Worm (Caenorhabditis elegans) whole organism, L1 larva: Measurements from ENCODE around the gene pst-1.

Experiments
- C04F5.9 ChIP-seq: sonication (generic microtip); optimal IDR thresholded peaks from 2 replicates; lab custom pipeline; 2016; ENCODE audit warnings: missing genetic modification characterization, missing compliant biosample characterization
- C16A3.4 ChIP-seq: fragments of 150-350 bp; optimal IDR thresholded peaks from 2 replicates; lab custom pipeline; 2014; ENCODE audit warnings: missing biosample characterization, missing genetic modification characterization
- C34B4.2 ChIP-seq: sonication (generic microtip); optimal IDR thresholded peaks from 2 replicates; lab custom pipeline; 2017; ENCODE audit warnings: mild to moderate bottlenecking, missing genetic modification characterization, missing compliant biosample characterization
- F16B12.6 ChIP-seq: fragments of 150-350 bp; optimal IDR thresholded peaks from 2 replicates; lab custom pipeline; 2014; ENCODE audit warnings: missing biosample characterization, missing genetic modification characterization
- Y116A8C.19 ChIP-seq: sonication (generic microtip); optimal IDR thresholded peaks from 2 replicates; lab custom pipeline; 2016; ENCODE audit warnings: missing compliant biosample characterization, missing genetic modification characterization, borderline replicate concordance
- aha-1 ChIP-seq: fragments of 150-350 bp; optimal IDR thresholded peaks from 2 replicates; lab custom pipeline; 2014; ENCODE audit warnings: missing biosample characterization, missing genetic modification characterization
- aly-2 ChIP-seq: fragments of 150-350 bp; optimal IDR thresholded peaks from 2 replicates; lab custom pipeline; 2014; ENCODE audit warnings: missing biosample characterization, missing genetic modification characterization
- ama-1 ChIP-seq: fragments of 150-350 bp; optimal IDR thresholded peaks from 2 replicates; lab custom pipeline; 2014
- blmp-1 ChIP-seq: fragments of 150-350 bp; optimal IDR thresholded peaks from 2 replicates; lab custom pipeline; 2014; ENCODE audit warnings: missing biosample characterization, missing genetic modification characterization
- ceh-8 ChIP-seq: fragments of 200-800 bp; sonication (Bioruptor generic); optimal IDR thresholded peaks from 2 replicates; lab custom pipeline; 2018; ENCODE audit warnings: mild to moderate bottlenecking, missing genetic modification characterization, moderate library complexity, missing compliant biosample characterization
- ceh-82 ChIP-seq, 3 experiments: fragments of 150-350 bp in 1 of 3; sonication (generic microtip) in 2 of 3; optimal IDR thresholded peaks; 2 replicates each; lab custom pipeline; 2014 to 2017; ENCODE audit warnings: missing biosample characterization in 3 of 3, missing genetic modification characterization in 3 of 3
- ceh-88 ChIP-seq: fragments of 200-800 bp; sonication (Bioruptor generic); IDR thresholded peaks from 2 replicates; pipeline ENCODE4 v1.3.6; 2022; ENCODE audit warnings: missing genetic modification characterization, missing compliant biosample characterization
- dpl-1 ChIP-seq, 3 experiments: fragments of 150-350 bp in 2 of 3; sonication (generic microtip) in 1 of 3; optimal IDR thresholded peaks; 2 replicates each; lab custom pipeline; 2014 to 2017; ENCODE audit warnings: missing biosample characterization in 3 of 3, missing genetic modification characterization in 3 of 3, missing genetic modification reagents in 3 of 3
- efl-1 ChIP-seq, 4 experiments: fragments of 150-350 bp; optimal IDR thresholded peaks in 3 of 4; peaks in 1 of 4; 1 replicate in 1 of 4; 2 replicates in 3 of 4; lab custom pipeline; 2014; ENCODE audit warnings: missing biosample characterization in 2 of 4, missing genetic modification characterization in 2 of 4, missing genetic modification reagents in 2 of 4
- efl-3 ChIP-seq: fragments of 200-800 bp; sonication (Bioruptor generic); optimal IDR thresholded peaks from 2 replicates; lab custom pipeline; 2018; ENCODE audit warnings: mild to moderate bottlenecking, missing genetic modification characterization, missing compliant biosample characterization
- egl-13 ChIP-seq: sonication (generic microtip); optimal IDR thresholded peaks from 2 replicates; lab custom pipeline; 2016; ENCODE audit warnings: missing genotype, missing genetic modification reagents, missing genetic modification characterization, missing compliant biosample characterization
- egl-27 ChIP-seq, 2 experiments: fragments of 150-350 bp in 1 of 2; sonication (generic microtip); optimal IDR thresholded peaks; 3 replicates each; lab custom pipeline; 2017 to 2018; ENCODE audit warnings: missing biosample characterization in 2 of 2, missing genetic modification characterization in 2 of 2, missing genetic modification reagents in 2 of 2
- ets-5 ChIP-seq: fragments of 200-800 bp; sonication (Bioruptor generic); IDR thresholded peaks from 2 replicates; pipeline ENCODE4 v1.3.6; 2022; ENCODE audit warnings: missing genetic modification characterization, missing compliant biosample characterization
- fkh-10 ChIP-seq: sonication (generic microtip); optimal IDR thresholded peaks from 2 replicates; lab custom pipeline; 2017; ENCODE audit warnings: missing biosample characterization, missing genetic modification reagents, missing genetic modification characterization
- fkh-8 ChIP-seq: sonication (generic microtip); optimal IDR thresholded peaks from 2 replicates; lab custom pipeline; 2016; ENCODE audit warnings: mild to moderate bottlenecking, missing genetic modification characterization, missing compliant biosample characterization
- fos-1 ChIP-seq: fragments of 150-350 bp; optimal IDR thresholded peaks from 2 replicates; lab custom pipeline; 2014; ENCODE audit warnings: missing biosample characterization, missing genetic modification characterization
- grh-1 ChIP-seq: fragments of 200-800 bp; sonication (Bioruptor generic); IDR thresholded peaks from 2 replicates; pipeline ENCODE4 v1.3.6; 2022; ENCODE audit warnings: missing genetic modification reagents, missing genetic modification characterization, missing compliant biosample characterization
- hlh-17 ChIP-seq: fragments of 200-800 bp; sonication (Bioruptor generic); optimal IDR thresholded peaks from 2 replicates; lab custom pipeline; 2018; ENCODE audit warnings: missing genetic modification characterization, mild to moderate bottlenecking, missing compliant biosample characterization, moderate library complexity, borderline replicate concordance
- hlh-4 ChIP-seq: sonication (generic microtip); optimal IDR thresholded peaks from 2 replicates; lab custom pipeline; 2016; ENCODE audit warnings: mild to moderate bottlenecking, missing genetic modification characterization, missing compliant biosample characterization
- irx-1 ChIP-seq: sonication (generic microtip); optimal IDR thresholded peaks from 2 replicates; lab custom pipeline; 2016; ENCODE audit warnings: missing genetic modification characterization, missing compliant biosample characterization
- jun-1 ChIP-seq: fragments of 150-350 bp; optimal IDR thresholded peaks from 2 replicates; lab custom pipeline; 2014; ENCODE audit warnings: missing biosample characterization, missing genetic modification reagents, missing genetic modification characterization
- lin-15B ChIP-seq: fragments of 150-350 bp; sonication (generic microtip); optimal IDR thresholded peaks from 3 replicates; lab custom pipeline; 2014; ENCODE audit warnings: missing biosample characterization, missing genetic modification characterization
- lin-39 ChIP-seq: fragments of 150-350 bp; optimal IDR thresholded peaks from 2 replicates; lab custom pipeline; 2014; ENCODE audit warnings: missing biosample characterization, missing genetic modification reagents, missing genetic modification characterization
- lir-3 ChIP-seq: sonication (generic microtip); optimal IDR thresholded peaks from 2 replicates; lab custom pipeline; 2016; ENCODE audit warnings: mild to moderate bottlenecking, missing genetic modification characterization, moderate library complexity, missing compliant biosample characterization; ENCODE audit not compliant: poor library complexity
- mab-9 ChIP-seq: fragments of 200-800 bp; sonication (Bioruptor generic); IDR thresholded peaks from 2 replicates; pipeline ENCODE4 v1.3.6; 2022; ENCODE audit warnings: missing genetic modification reagents, missing genetic modification characterization, missing compliant biosample characterization
- mdl-1 ChIP-seq, 2 experiments: fragments of 150-350 bp; optimal IDR thresholded peaks; 2 replicates each; lab custom pipeline; 2014 to 2017; ENCODE audit warnings: missing biosample characterization in 2 of 2, missing genetic modification characterization in 2 of 2, inconsistent platforms in 1 of 2
- mep-1 ChIP-seq: fragments of 150-350 bp; optimal IDR thresholded peaks from 2 replicates; lab custom pipeline; 2014; ENCODE audit warnings: missing biosample characterization, missing genetic modification characterization
- nhr-11 ChIP-seq: fragments of 150-350 bp; optimal IDR thresholded peaks from 2 replicates; lab custom pipeline; 2014; ENCODE audit warnings: missing biosample characterization, missing genetic modification characterization
- nhr-20 ChIP-seq: sonication (generic microtip); optimal IDR thresholded peaks from 2 replicates; lab custom pipeline; 2016; ENCODE audit warnings: mild to moderate bottlenecking, missing genetic modification characterization, missing compliant biosample characterization
- nhr-237 ChIP-seq: fragments of 150-350 bp; optimal IDR thresholded peaks from 2 replicates; lab custom pipeline; 2014; ENCODE audit warnings: missing biosample characterization, missing genetic modification characterization
- nhr-28 ChIP-seq: fragments of 150-350 bp; optimal IDR thresholded peaks from 2 replicates; lab custom pipeline; 2014; ENCODE audit warnings: missing biosample characterization, missing genetic modification characterization
- nhr-71 ChIP-seq: sonication (generic microtip); optimal IDR thresholded peaks from 2 replicates; lab custom pipeline; 2016; ENCODE audit warnings: mild to moderate bottlenecking, missing genetic modification characterization, moderate library complexity, missing compliant biosample characterization
- nhr-77 ChIP-seq: fragments of 150-350 bp; optimal IDR thresholded peaks from 2 replicates; lab custom pipeline; 2014; ENCODE audit warnings: missing biosample characterization, missing genetic modification characterization
- nhr-84 ChIP-seq: sonication (generic microtip); optimal IDR thresholded peaks from 2 replicates; lab custom pipeline; 2017; ENCODE audit warnings: missing biosample characterization, missing genetic modification characterization
- nhr-85 ChIP-seq: sonication (generic microtip); peaks from one replicate; lab custom pipeline; 2016; ENCODE audit warnings: missing genetic modification characterization, inconsistent platforms, missing compliant biosample characterization
- nhr-90 ChIP-seq: sonication (generic microtip); optimal IDR thresholded peaks from 2 replicates; lab custom pipeline; 2016; ENCODE audit warnings: mild to moderate bottlenecking, missing genetic modification characterization, missing compliant biosample characterization; ENCODE audit not compliant: poor library complexity
- pqm-1 ChIP-seq: sonication (generic microtip); optimal IDR thresholded peaks from 3 replicates; lab custom pipeline; 2017; ENCODE audit warnings: missing biosample characterization, missing genetic modification characterization
- snu-23 ChIP-seq: sonication (generic microtip); optimal IDR thresholded peaks from 2 replicates; lab custom pipeline; 2016; ENCODE audit warnings: missing genetic modification characterization, missing compliant biosample characterization
- sox-4 ChIP-seq: sonication (generic microtip); optimal IDR thresholded peaks from 2 replicates; lab custom pipeline; 2016; ENCODE audit warnings: missing genetic modification characterization, missing compliant biosample characterization
- sup-37 ChIP-seq: fragments of 200-800 bp; sonication (Bioruptor generic); optimal IDR thresholded peaks from 2 replicates; lab custom pipeline; 2018; ENCODE audit warnings: mild to moderate bottlenecking, missing genetic modification characterization, missing compliant biosample characterization
- swsn-7 ChIP-seq: sonication (generic microtip); optimal IDR thresholded peaks from 2 replicates; lab custom pipeline; 2016; ENCODE audit warnings: missing genetic modification characterization, missing compliant biosample characterization
- tbx-2 ChIP-seq: sonication (generic microtip); optimal IDR thresholded peaks from 2 replicates; lab custom pipeline; 2016; ENCODE audit warnings: missing genetic modification characterization, missing compliant biosample characterization
- tlp-1 ChIP-seq: fragments of 150-350 bp; optimal IDR thresholded peaks from 2 replicates; lab custom pipeline; 2014; ENCODE audit warnings: missing biosample characterization, missing genetic modification characterization
- unc-62 ChIP-seq: fragments of 150-350 bp; optimal IDR thresholded peaks from 2 replicates; lab custom pipeline; 2014; ENCODE audit warnings: missing biosample characterization, missing genetic modification reagents, missing genetic modification characterization
- unc-86 ChIP-seq: sonication (generic microtip); optimal IDR thresholded peaks from 2 replicates; lab custom pipeline; 2016; ENCODE audit warnings: missing genetic modification characterization, missing compliant biosample characterization
- unc-98 ChIP-seq: fragments of 200-800 bp; sonication (Bioruptor generic); IDR thresholded peaks from 2 replicates; pipeline ENCODE4 v1.3.6; 2022; ENCODE audit warnings: missing genetic modification characterization, missing compliant biosample characterization
- vab-15 ChIP-seq: sonication (generic microtip); optimal IDR thresholded peaks from 2 replicates; lab custom pipeline; 2017; ENCODE audit warnings: missing genotype, mild to moderate bottlenecking, missing genetic modification characterization, missing compliant biosample characterization
- zag-1 ChIP-seq: fragments of 150-350 bp; optimal IDR thresholded peaks from 2 replicates; lab custom pipeline; 2014; ENCODE audit warnings: missing biosample characterization, missing genetic modification characterization

Gene pst-1

ce11 chrV:5917707-5918106 lies 25.6 kb upstream of the pst-1 start, which contains the start of gene lrpr-1 (continued):
- no peak for TF ChIP-seq egl-27 (tag; optimal IDR thresholded peaks at IDR 0.05; lab: Kevin White, UChicago)
- TF ChIP-seq grh-1: peak; percentile 88
- TF ChIP-seq fkh-8: peak; percentile 86
- no peak for TF ChIP-seq ama-1
- peak; percentile 56 for TF ChIP-seq lin-15B (tag; lab: Kevin White, UChicago)
- TF ChIP-seq sox-4 (tag; lab: Kevin White, UChicago): peak; percentile 98
- TF ChIP-seq unc-98 (GFP tag; lab: Robert Waterston, UW): peak; percentile 92
- TF ChIP-seq pqm-1 (tag; lab: Kevin White, UChicago): no peak
- TF ChIP-seq unc-86 (tag; lab: Kevin White, UChicago): peak; percentile 86
- TF ChIP-seq hlh-4: peak; percentile 71
- peak; percentile 45 for TF ChIP-seq nhr-237 (tag; lab: Kevin White, UChicago)
- TF ChIP-seq dpl-1 (GFP tag; optimal IDR thresholded peaks at IDR 0.05; lab: Kevin White, UChicago): peak; percentile 97 to 99 (median 98)
- peak; percentile 97 for TF ChIP-seq nhr-90 (tag; lab: Kevin White, UChicago)
- TF ChIP-seq egl-13: peak; percentile 96
- peak; percentile 77 for TF ChIP-seq ceh-8 (GFP tag; lab: Kevin White, UChicago)
- peak; percentile 59 for TF ChIP-seq fos-1 (tag; lab: Kevin White, UChicago)
- TF ChIP-seq snu-23 (GFP tag; lab: Kevin White, UChicago): peak; percentile 92
- TF ChIP-seq C04F5.9 (tag; lab: Kevin White, UChicago): peak; percentile 94
- peak; percentile 93 for TF ChIP-seq swsn-7 (tag; lab: Kevin White, UChicago)
- TF ChIP-seq fkh-10 (GFP tag; lab: Kevin White, UChicago): peak; percentile 24
- peak; percentile 57 for TF ChIP-seq jun-1
- no peak for TF ChIP-seq ets-5 (GFP tag; lab: Robert Waterston, UW)
- TF ChIP-seq nhr-71 (tag; lab: Kevin White, UChicago): peak; percentile 96
- no peak for TF ChIP-seq nhr-84 (tag; lab: Kevin White, UChicago)
- TF ChIP-seq nhr-28: no peak
- TF ChIP-seq ceh-82 (tag; optimal IDR thresholded peaks at IDR 0.05; lab: Kevin White, UChicago): peak; percentile 71 to 82 (median 78)
- TF ChIP-seq F16B12.6 (tag; lab: Kevin White, UChicago): peak; percentile 46
- peak; percentile 71; the same call in 1 of the 2 replicates for TF ChIP-seq ceh-88 (GFP tag; lab: Robert Waterston, UW)
- peak; percentile 32 for TF ChIP-seq C34B4.2 (tag; lab: Kevin White, UChicago)
- TF ChIP-seq sup-37: peak; percentile 75
- no peak for TF ChIP-seq zag-1 (tag; lab: Kevin White, UChicago)
- peak; percentile 72 for TF ChIP-seq mep-1 (tag; lab: Kevin White, UChicago)
- peak; percentile 68 for TF ChIP-seq aly-2 (tag; lab: Kevin White, UChicago)
- no peak for TF ChIP-seq tlp-1 (tag; lab: Kevin White, UChicago)
- TF ChIP-seq hlh-17 (GFP tag; lab: Kevin White, UChicago): peak; percentile 71
- peak; percentile 98 for TF ChIP-seq lir-3 (tag; lab: Kevin White, UChicago)
- peak; percentile 90 for TF ChIP-seq efl-3 (GFP tag; lab: Kevin White, UChicago)
- TF ChIP-seq aha-1 (tag; lab: Kevin White, UChicago): no peak
- TF ChIP-seq tbx-2 (tag; lab: Kevin White, UChicago): peak; percentile 97
- no peak for TF ChIP-seq unc-62
- peak; percentile 57 for TF ChIP-seq blmp-1 (tag; lab: Kevin White, UChicago)
- peak; percentile 98 for TF ChIP-seq irx-1 (tag; lab: Kevin White, UChicago)
- TF ChIP-seq mab-9 (GFP tag; lab: Robert Waterston, UW): peak; percentile 91
- TF ChIP-seq nhr-77 (tag; lab: Kevin White, UChicago): peak; percentile 36
- peak; percentile 99 for TF ChIP-seq efl-1 (optimal IDR thresholded peaks at IDR 0.05; lab: Kevin White, UChicago)
- TF ChIP-seq efl-1 (GFP tag; optimal IDR thresholded peaks at IDR 0.05 in 1 of 2; lab: Kevin White, UChicago): peak; percentile 98 to 100
- TF ChIP-seq nhr-11 (tag; lab: Kevin White, UChicago): peak; percentile 71
- TF ChIP-seq C16A3.4 (tag; lab: Kevin White, UChicago): peak; percentile 42
- peak in 1 of 2 experiments; percentile 68 for TF ChIP-seq mdl-1 (tag; optimal IDR thresholded peaks at IDR 0.05; lab: Kevin White, UChicago)
- peak; percentile 96 for TF ChIP-seq Y116A8C.19 (tag; lab: Kevin White, UChicago)
- peak; percentile 69 for TF ChIP-seq lin-39 (tag; lab: Kevin White, UChicago)
- TF ChIP-seq nhr-85 (tag; lab: Kevin White, UChicago): peak; percentile 98
- TF ChIP-seq nhr-20 (tag; lab: Kevin White, UChicago): peak; percentile 93
- peak; percentile 43 for TF ChIP-seq vab-15 (tag; lab: Kevin White, UChicago)
